Worm (Caenorhabditis elegans): ENCODE results near the gene vps-60.

- TF ChIP-seq unc-39 (tag; optimal IDR thresholded peaks at IDR 0.05) (no peak), nhr-12 (tag; optimal IDR thresholded peaks at IDR 0.05) (no peak), pqm-1 (tag; optimal IDR thresholded peaks at IDR 0.05) (no peak), nhr-11 (tag; optimal IDR thresholded peaks at IDR 0.05) (no peak), ZK546.5 (tag; optimal IDR thresholded peaks at IDR 0.05) (no peak)
These were observed 50.0 kb downstream of the vps-60 start for ce11 chrV:8555955-8556354.

All from whole organism, L3 larva.